Fruit fly (Drosophila melanogaster) whole organism, pupa: ENCODE data around the gene CG17271.

Experiments used
- CG10348 ChIP-seq: fragments of 200-800 bp; sonication (Bioruptor generic); IDR thresholded peaks from 2 replicates; pipeline ENCODE4 v1.3.6; 2022; ENCODE audit warnings: missing biosample characterization, missing genetic modification characterization
- CG12605 ChIP-seq: fragments of 200-800 bp; sonication (Bioruptor generic); IDR thresholded peaks from 2 replicates; pipeline ENCODE4 v1.3.6; 2022; ENCODE audit warnings: missing biosample characterization, missing genetic modification characterization
- CG13204 ChIP-seq: fragments of 200-800 bp; sonication (Bioruptor generic); optimal IDR thresholded peaks from 2 replicates; lab custom pipeline; 2018; ENCODE audit warnings: missing biosample characterization, mild to moderate bottlenecking, missing genetic modification characterization, moderate library complexity
- CG14655 ChIP-seq: fragments of 200-800 bp; sonication (Bioruptor generic); optimal IDR thresholded peaks from 3 replicates; lab custom pipeline; 2017; ENCODE audit warnings: mild to moderate bottlenecking, missing biosample characterization, missing genetic modification reagents, missing genetic modification characterization
- CG15710 ChIP-seq: fragments of 200-800 bp; sonication (Bioruptor generic); optimal IDR thresholded peaks from 2 replicates; lab custom pipeline; 2018; ENCODE audit warnings: missing biosample characterization, mild to moderate bottlenecking, missing genetic modification characterization, moderate library complexity
- CG17806 ChIP-seq: fragments of 200-800 bp; sonication (Bioruptor generic); optimal IDR thresholded peaks from 2 replicates; lab custom pipeline; 2018; ENCODE audit warnings: missing biosample characterization, mild to moderate bottlenecking, missing genetic modification characterization, moderate library complexity
- CG32121 ChIP-seq: fragments of 200-800 bp; sonication (Bioruptor generic); IDR thresholded peaks from 2 replicates; pipeline ENCODE4 v1.3.6; 2022; ENCODE audit warnings: missing biosample characterization, missing genetic modification characterization
- CG34367 ChIP-seq: fragments of 200-800 bp; sonication (Bioruptor generic); optimal IDR thresholded peaks from 2 replicates; lab custom pipeline; 2018; ENCODE audit warnings: missing biosample characterization, mild to moderate bottlenecking, missing genetic modification characterization
- CG4496 ChIP-seq: fragments of 200-800 bp; sonication (Bioruptor generic); IDR thresholded peaks from 3 replicates; pipeline ENCODE4 v1.3.6; 2022; ENCODE audit warnings: missing biosample characterization, missing genetic modification characterization
- CG8159 ChIP-seq: fragments of 200-800 bp; sonication (Bioruptor generic); optimal IDR thresholded peaks from 3 replicates; lab custom pipeline; 2018; ENCODE audit warnings: missing biosample characterization, mild to moderate bottlenecking, missing genetic modification characterization, moderate library complexity
- CG8301 ChIP-seq: fragments of 200-800 bp; sonication (Bioruptor generic); optimal IDR thresholded peaks from 2 replicates; lab custom pipeline; 2018; ENCODE audit warnings: missing biosample characterization, mild to moderate bottlenecking, missing genetic modification characterization
- CG9948 ChIP-seq: fragments of 200-800 bp; sonication (Bioruptor generic); optimal IDR thresholded peaks from 2 replicates; lab custom pipeline; 2018; ENCODE audit warnings: missing biosample characterization, mild to moderate bottlenecking, missing genetic modification characterization, moderate library complexity
- D1 ChIP-seq: fragments of 200-800 bp; sonication (Bioruptor generic); optimal IDR thresholded peaks from 2 replicates; lab custom pipeline; 2018; ENCODE audit warnings: missing biosample characterization, mild to moderate bottlenecking, missing genetic modification characterization, moderate library complexity
- EcR ChIP-seq: fragments of 200-800 bp; sonication (Bioruptor generic); optimal IDR thresholded peaks from 3 replicates; lab custom pipeline; 2019; ENCODE audit warnings: missing biosample characterization, missing genetic modification characterization, mild to moderate bottlenecking, moderate library complexity, missing genetic modification reagents
- Ets98B ChIP-seq: fragments of 200-800 bp; sonication (Bioruptor generic); IDR thresholded peaks from 2 replicates; pipeline ENCODE4 v1.3.6; 2022; ENCODE audit warnings: missing biosample characterization, missing genetic modification characterization
- Pif1A ChIP-seq: fragments of 200-800 bp; sonication (Bioruptor generic); optimal IDR thresholded peaks from 3 replicates; lab custom pipeline; 2016; ENCODE audit warnings: missing biosample characterization, missing genetic modification characterization
- Pif1B ChIP-seq: fragments of 200-800 bp; sonication (Bioruptor generic); optimal IDR thresholded peaks from 3 replicates; lab custom pipeline; 2016; ENCODE audit warnings: missing biosample characterization, missing genetic modification characterization
- Snoo ChIP-seq: fragments of 200-800 bp; sonication (Bioruptor generic); optimal IDR thresholded peaks from 3 replicates; lab custom pipeline; 2017; ENCODE audit warnings: missing biosample characterization, mild to moderate bottlenecking, missing genetic modification characterization, inconsistent platforms
- fd96Ca ChIP-seq: fragments of 200-800 bp; sonication (Bioruptor generic); IDR thresholded peaks from 3 replicates; pipeline ENCODE4 v1.3.6; 2022; ENCODE audit warnings: missing biosample characterization, missing genetic modification characterization
- gl ChIP-seq: fragments of 200-800 bp; sonication (Bioruptor generic); optimal IDR thresholded peaks from 2 replicates; lab custom pipeline; 2018; ENCODE audit warnings: missing biosample characterization, mild to moderate bottlenecking, missing genetic modification characterization
- rn ChIP-seq: fragments of 200-800 bp; sonication (Bioruptor generic); IDR thresholded peaks from 2 replicates; pipeline ENCODE4 v1.3.6; 2022; ENCODE audit warnings: missing biosample characterization, missing genetic modification characterization

The CG17271 gene

DNA sequence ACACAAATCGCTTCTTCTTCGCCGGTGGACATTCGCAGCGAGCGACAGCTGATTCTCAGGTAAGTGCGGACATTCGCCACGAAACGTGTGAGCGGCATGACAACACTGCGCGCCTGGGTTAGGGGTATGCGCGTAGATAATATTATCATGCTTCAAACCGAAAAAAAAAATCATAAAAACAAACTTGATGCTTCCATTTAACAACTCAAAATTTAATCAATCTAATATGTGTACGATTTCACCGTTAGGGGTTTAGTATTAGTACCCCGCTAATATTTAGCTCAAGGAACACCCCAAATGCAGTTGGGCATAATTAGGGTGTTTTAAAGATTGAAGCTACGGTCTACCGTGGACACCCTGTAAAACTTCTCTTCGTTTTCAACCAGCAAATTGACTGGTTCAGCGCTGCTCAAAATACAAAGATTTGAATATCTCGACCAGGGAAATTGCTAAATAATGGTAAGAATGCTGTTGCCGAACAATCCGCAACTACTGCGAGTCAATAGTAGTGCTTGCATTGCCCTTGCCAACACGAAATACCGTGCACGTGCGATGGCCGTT is at the start of gene CG17271, which contains the start of gene RpS20:
Gene CG17271 (minus strand): TSS at position 34 of the 561 bp plus-strand sequence.
Gene RpS20 (plus strand): TSS at position 367 of the 561 bp plus-strand sequence.
- peak; percentile 64 for TF ChIP-seq CG34367 (tag; lab: Kevin White, UChicago)
- TF ChIP-seq D1 (tag; lab: Kevin White, UChicago): no peak
- TF ChIP-seq gl: peak; percentile 51
- TF ChIP-seq rn (GFP tag; lab: Robert Waterston, UW): peak; percentile 76
- TF ChIP-seq CG10348 (GFP tag; lab: Robert Waterston, UW): no peak; the same call in 1 of the 2 replicates
- peak; percentile 67 for TF ChIP-seq CG12605 (GFP tag; lab: Robert Waterston, UW)
- TF ChIP-seq CG13204: no peak
- TF ChIP-seq EcR (GFP tag; lab: Kevin White, UChicago): peak; percentile 32
- peak; percentile 80 for TF ChIP-seq CG8301 (tag; lab: Kevin White, UChicago)
- peak; percentile 74 for TF ChIP-seq CG17806
- peak; percentile 92 for TF ChIP-seq CG4496 (GFP tag; lab: Robert Waterston, UW)
- peak; percentile 90 for TF ChIP-seq fd96Ca (GFP tag; lab: Robert Waterston, UW)
- no peak for TF ChIP-seq CG14655
- TF ChIP-seq Ets98B (GFP tag; lab: Robert Waterston, UW): peak; percentile 88
- peak; percentile 74 for TF ChIP-seq CG8159 (tag; lab: Kevin White, UChicago)
- TF ChIP-seq Pif1A: no peak
- peak; percentile 59 for TF ChIP-seq CG9948 (tag; lab: Kevin White, UChicago)
- TF ChIP-seq CG15710: peak; percentile 77
- no peak for TF ChIP-seq Pif1B (GFP tag; lab: Kevin White, UChicago)
- peak; percentile 75 for TF ChIP-seq Snoo (tag; lab: Kevin White, UChicago)
- TF ChIP-seq CG32121 (GFP tag; lab: Robert Waterston, UW): peak; percentile 83

DNA sequence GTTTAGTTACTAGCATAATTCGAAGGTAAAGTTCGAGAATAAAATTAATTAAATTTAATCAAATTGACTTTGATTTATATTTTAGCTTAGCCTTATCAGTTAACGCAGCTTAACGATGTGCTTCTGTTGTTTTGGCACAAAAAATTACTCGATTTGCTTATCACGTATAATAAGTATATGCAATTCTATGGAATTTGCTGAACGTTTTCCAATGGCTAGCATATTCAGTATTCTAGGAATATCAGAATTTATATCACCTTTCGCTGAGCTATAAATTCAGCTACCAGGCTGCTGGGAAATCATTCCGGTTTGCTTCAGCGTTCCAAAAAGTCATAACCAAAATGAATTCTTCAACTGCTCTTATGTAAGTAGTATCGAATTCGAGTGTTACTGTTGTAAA is 49.1 kb upstream of the CG17271 start, which contains the start of gene TotA:
Gene TotA (plus strand): TSS at position 301 of the 400 bp plus-strand sequence.
- no peak for TF ChIP-seq Ets98B (GFP tag; lab: Robert Waterston, UW)
- no peak for TF ChIP-seq CG8301 (tag; lab: Kevin White, UChicago)
- no peak for TF ChIP-seq CG9948 (tag; lab: Kevin White, UChicago)
- no peak for TF ChIP-seq CG13204
- TF ChIP-seq fd96Ca (GFP tag; lab: Robert Waterston, UW): no peak
- TF ChIP-seq Pif1A: no peak
- no peak for TF ChIP-seq CG17806
- no peak for TF ChIP-seq CG10348 (GFP tag; lab: Robert Waterston, UW)
- no peak for TF ChIP-seq EcR (GFP tag; lab: Kevin White, UChicago)
- TF ChIP-seq CG34367 (tag; lab: Kevin White, UChicago): no peak

DNA sequence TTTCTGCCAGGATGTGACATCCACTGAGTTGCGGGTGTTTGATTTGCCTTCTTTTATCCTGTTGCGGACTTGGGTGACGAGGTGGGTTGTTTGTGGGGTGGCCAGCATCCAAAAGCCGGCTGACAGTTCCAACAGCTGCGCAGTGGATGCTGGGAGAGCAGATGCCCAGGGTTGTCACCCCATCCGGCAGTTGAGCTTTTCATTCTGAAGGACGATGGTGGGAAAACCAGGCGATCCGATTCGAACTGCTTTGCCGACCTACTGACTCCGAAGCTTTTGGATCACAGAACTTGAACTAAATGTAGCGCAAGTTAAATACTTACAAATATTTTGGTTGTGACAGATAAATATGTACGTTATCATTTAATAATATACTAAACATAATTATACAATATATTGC is 44.6 kb upstream of the CG17271 start, which contains the start of gene KaiR1D:
Gene KaiR1D (minus strand): TSS at position 28 of the 400 bp plus-strand sequence.
- TF ChIP-seq CG15710 (no peak), Ets98B (GFP tag; lab: Robert Waterston, UW) (no peak), Pif1B (GFP tag; lab: Kevin White, UChicago) (no peak), CG17806 (no peak), CG4496 (GFP tag; lab: Robert Waterston, UW) (no peak), CG8159 (tag; lab: Kevin White, UChicago) (no peak), CG9948 (tag; lab: Kevin White, UChicago) (no peak), D1 (tag; lab: Kevin White, UChicago) (no peak), gl (no peak), CG8301 (tag; lab: Kevin White, UChicago) (no peak)

DNA sequence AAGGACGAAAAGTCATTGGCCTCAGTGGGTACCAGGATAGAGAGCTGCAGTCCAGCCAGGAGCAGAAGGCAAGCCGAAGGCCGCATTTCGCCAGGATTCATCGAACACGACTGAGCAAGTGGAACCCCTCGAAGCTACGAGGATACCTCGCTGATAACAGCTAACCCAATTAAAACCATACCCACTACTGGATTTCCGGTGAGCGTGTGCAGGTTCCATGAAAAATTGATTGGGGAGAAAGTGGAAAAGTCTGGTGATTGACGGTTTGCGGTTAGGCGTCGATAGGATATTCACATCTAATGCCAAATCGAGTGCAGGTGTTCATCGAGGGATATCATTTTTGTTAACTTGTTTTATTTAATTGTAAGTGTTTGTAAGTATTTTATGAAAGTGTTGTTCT is 38.2 kb upstream of the CG17271 start, which contains the start of gene Ir93a:
Gene Ir93a (minus strand): TSS at position 101 of the 400 bp plus-strand sequence.
- no peak for TF ChIP-seq CG14655

DNA sequence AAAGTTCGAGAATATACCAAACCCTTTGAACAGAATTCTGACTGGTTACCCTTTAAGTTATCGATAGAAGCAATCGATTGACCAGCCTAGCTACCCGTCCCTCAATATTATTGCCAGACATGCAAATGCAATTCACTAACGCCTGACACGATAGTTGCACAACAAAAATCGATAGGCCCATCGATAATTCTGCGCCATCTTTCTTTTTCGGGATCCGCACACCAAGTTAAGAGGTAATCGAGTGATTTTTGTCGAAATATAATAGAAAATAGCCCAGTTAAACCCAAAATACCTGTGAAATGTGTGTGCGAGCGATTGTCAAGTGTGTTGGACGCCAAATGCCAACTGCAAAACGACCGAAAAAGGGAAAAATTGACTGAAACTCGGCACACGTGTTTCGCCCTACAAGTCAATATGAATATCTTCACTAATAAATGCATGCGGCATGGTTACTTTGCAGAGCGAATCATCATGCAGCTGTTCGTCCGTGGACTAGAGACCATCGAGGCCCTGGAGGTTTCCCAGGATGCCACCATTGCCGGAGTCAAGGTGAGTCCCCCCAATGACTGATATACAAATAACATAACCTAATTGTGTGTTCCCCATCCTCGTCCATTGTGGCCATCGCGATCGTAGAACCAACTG is 28.9 kb upstream of the CG17271 start, which contains the start of gene RpS30:
Gene RpS30 (plus strand): TSS at position 122 of the 645 bp plus-strand sequence.
- TF ChIP-seq CG12605 (GFP tag; lab: Robert Waterston, UW) (no peak), Snoo (tag; lab: Kevin White, UChicago) (peak; percentile 24)
- TF ChIP-seq, all 21 proteins: peak for 1

DNA sequence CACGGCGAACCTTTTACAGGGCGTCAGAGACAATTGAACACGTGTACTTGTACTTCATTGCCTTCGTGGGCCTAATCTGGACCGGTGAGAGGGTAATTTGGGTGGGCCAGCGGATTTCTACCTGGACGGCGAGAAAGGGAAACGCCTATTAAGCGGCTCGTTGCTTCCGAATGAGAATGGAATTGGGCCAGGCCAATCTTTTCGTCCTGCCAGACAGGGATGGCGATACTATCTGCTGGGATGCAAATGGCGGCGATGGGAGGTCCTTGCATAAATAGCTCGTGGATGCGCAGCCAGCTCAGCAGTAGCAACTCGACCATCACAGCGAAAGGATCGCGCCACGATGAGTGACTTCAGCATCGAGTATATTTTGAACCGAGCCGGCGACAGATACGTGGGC is 25.1 kb upstream of the CG17271 start, which contains the start of gene CG15696:
Gene CG15696 (plus strand): TSS at position 301 of the 400 bp plus-strand sequence.
- TF ChIP-seq EcR (GFP tag; lab: Kevin White, UChicago) (no peak), CG9948 (tag; lab: Kevin White, UChicago) (no peak), CG17806 (no peak), CG12605 (GFP tag; lab: Robert Waterston, UW) (no peak), CG13204 (no peak), D1 (tag; lab: Kevin White, UChicago) (no peak), CG4496 (GFP tag; lab: Robert Waterston, UW) (no peak)
